Worm (Caenorhabditis elegans): ENCODE measurements around the gene R13A5.10.

R13A5.10 gene

ce11 chrIII:7572781-7573400 lies 9.9 kb downstream of the R13A5.10 start, which contains the start of the genes rpl-9 and lpd-7 (continued):
- no peak for TF ChIP-seq tra-1 (GFP tag; IDR thresholded peaks at IDR 0.05)
- TF ChIP-seq nhr-48 (tag; optimal IDR thresholded peaks at IDR 0.05) = no peak
- peak; percentile 71 for TF ChIP-seq lin-13 (GFP tag; optimal IDR thresholded peaks at IDR 0.05)
- no peak for TF ChIP-seq nhr-10 (tag; optimal IDR thresholded peaks at IDR 0.05)
- TF ChIP-seq T20F7.1 (GFP tag; optimal IDR thresholded peaks at IDR 0.05) = peak; percentile 70
- no peak for TF ChIP-seq ZK546.5 (tag; optimal IDR thresholded peaks at IDR 0.05)
- peak; percentile 95 for TF ChIP-seq nhr-6 (tag; optimal IDR thresholded peaks at IDR 0.05)
- peak; percentile 55 for TF ChIP-seq duxl-1 (tag; optimal IDR thresholded peaks at IDR 0.05; ENCODE audit: poor library complexity)
- no peak for TF ChIP-seq zip-2 (tag; optimal IDR thresholded peaks at IDR 0.05)
- TF ChIP-seq unc-130 (GFP tag; optimal IDR thresholded peaks at IDR 0.05) = peak; percentile 52
- TF ChIP-seq hif-1 (tag; optimal IDR thresholded peaks at IDR 0.05) = peak in 1 of 2 experiments; percentile 63
- no peak for TF ChIP-seq ztf-7 (tag; optimal IDR thresholded peaks at IDR 0.05)
- TF ChIP-seq Y48G9A.11 (GFP tag; IDR thresholded peaks at IDR 0.05) = no peak
- no peak for TF ChIP-seq zag-1 (tag; optimal IDR thresholded peaks at IDR 0.05)
- TF ChIP-seq dmd-6 (GFP tag; IDR thresholded peaks at IDR 0.05) = peak; percentile 41; the same call in 1 of the 2 replicates
- TF ChIP-seq mxl-3 (GFP tag; optimal IDR thresholded peaks at IDR 0.05) = peak; percentile 21
- no peak; the same call in 1 of the 2 replicates for TF ChIP-seq zfp-3 (GFP tag; conservative IDR thresholded peaks at IDR 0.05)
- TF ChIP-seq tag-97 (GFP tag; IDR thresholded peaks at IDR 0.05) = no peak
- TF ChIP-seq mdt-29 (GFP tag; IDR thresholded peaks at IDR 0.05) = no peak
- TF ChIP-seq hmg-1.1 (GFP tag; IDR thresholded peaks at IDR 0.05) = peak; percentile 58
- TF ChIP-seq F26F4.8 (GFP tag; conservative IDR thresholded peaks at IDR 0.05) = no peak
- TF ChIP-seq unc-39 (tag; optimal IDR thresholded peaks at IDR 0.05) = no peak
- TF ChIP-seq pha-4 (GFP tag; IDR thresholded peaks at IDR 0.05) = no peak
- TF ChIP-seq pha-4 (tag; optimal IDR thresholded peaks at IDR 0.05) = peak; percentile 48
- peak in 1 of 2 experiments; percentile 83 for TF ChIP-seq mdl-1 (tag; optimal IDR thresholded peaks at IDR 0.05)
- TF ChIP-seq ceh-44 (GFP tag; IDR thresholded peaks at IDR 0.05) = no peak
- peak; percentile 53; the same call in 1 of the 2 replicates for TF ChIP-seq arid-1 (GFP tag; conservative IDR thresholded peaks at IDR 0.05)
- no peak for TF ChIP-seq madf-9 (GFP tag; conservative IDR thresholded peaks at IDR 0.05)
- TF ChIP-seq nhr-28 (tag; optimal IDR thresholded peaks at IDR 0.05) = peak; percentile 82
- no peak for TF ChIP-seq fos-1 (tag; optimal IDR thresholded peaks at IDR 0.05)
- TF ChIP-seq saeg-2 (GFP tag; IDR thresholded peaks at IDR 0.05) = no peak
- no peak for TF ChIP-seq T26A8.4 (GFP tag; IDR thresholded peaks at IDR 0.05)
- TF ChIP-seq sdz-12 (GFP tag; optimal IDR thresholded peaks at IDR 0.05) = no peak
- TF ChIP-seq dmd-8 (GFP tag; IDR thresholded peaks at IDR 0.05) = no peak
- TF ChIP-seq F10B5.3 (tag; optimal IDR thresholded peaks at IDR 0.05) = no peak

- TF ChIP-seq hif-1 (tag; optimal IDR thresholded peaks at IDR 0.05) = no peak
- TF ChIP-seq snpc-1.2 (GFP tag; IDR thresholded peaks at IDR 0.05) = peak; percentile 35; the same call in 1 of the 2 replicates
- peak; percentile 23 for TF ChIP-seq F49E8.2 (tag; optimal IDR thresholded peaks at IDR 0.05; ENCODE audit: borderline replicate concordance)
- TF ChIP-seq tag-97 (GFP tag; IDR thresholded peaks at IDR 0.05) = no peak
- no peak for TF ChIP-seq daf-16 (GFP tag; optimal IDR thresholded peaks at IDR 0.05)
- TF ChIP-seq daf-16 (tag; optimal IDR thresholded peaks at IDR 0.05) = peak; percentile 22
- TF ChIP-seq lin-1 (GFP tag; IDR thresholded peaks at IDR 0.05) = 0 out of 2 replicates have a peak, but pooled peaks have one; percentile 29
- TF ChIP-seq arid-1 (GFP tag; conservative IDR thresholded peaks at IDR 0.05) = 0 out of 2 replicates have a peak, but pooled peaks have one; percentile 36
- TF ChIP-seq lin-38 (GFP tag; IDR thresholded peaks at IDR 0.05) = peak; percentile 40; the same call in 1 of the 2 replicates
- no peak for TF ChIP-seq attf-4 (tag; optimal IDR thresholded peaks at IDR 0.05)
- peak; percentile 43 for TF ChIP-seq aha-1 (tag)
- TF ChIP-seq Y48G9A.11 (GFP tag; IDR thresholded peaks at IDR 0.05) = peak; percentile 56
Measured at ce11 chrIII:7571726-7572125, 11.1 kb downstream of the R13A5.10 start.

Data from whole organism, L4 larva.